Fruit fly (Drosophila melanogaster) whole organism, pupa: ENCODE measurements around the gene CG7341.

Experiments used
- CG10348 ChIP-seq: fragments of 200-800 bp; sonication (Bioruptor generic); IDR thresholded peaks from 2 replicates; pipeline ENCODE4 v1.3.6; 2022; ENCODE audit warnings: missing biosample characterization, missing genetic modification characterization
- CG12605 ChIP-seq: fragments of 200-800 bp; sonication (Bioruptor generic); IDR thresholded peaks from 2 replicates; pipeline ENCODE4 v1.3.6; 2022; ENCODE audit warnings: missing biosample characterization, missing genetic modification characterization
- CG13204 ChIP-seq: fragments of 200-800 bp; sonication (Bioruptor generic); optimal IDR thresholded peaks from 2 replicates; lab custom pipeline; 2018; ENCODE audit warnings: missing biosample characterization, mild to moderate bottlenecking, missing genetic modification characterization, moderate library complexity
- CG14655 ChIP-seq: fragments of 200-800 bp; sonication (Bioruptor generic); optimal IDR thresholded peaks from 3 replicates; lab custom pipeline; 2017; ENCODE audit warnings: mild to moderate bottlenecking, missing biosample characterization, missing genetic modification reagents, missing genetic modification characterization
- CG15710 ChIP-seq: fragments of 200-800 bp; sonication (Bioruptor generic); optimal IDR thresholded peaks from 2 replicates; lab custom pipeline; 2018; ENCODE audit warnings: missing biosample characterization, mild to moderate bottlenecking, missing genetic modification characterization, moderate library complexity
- CG17806 ChIP-seq: fragments of 200-800 bp; sonication (Bioruptor generic); optimal IDR thresholded peaks from 2 replicates; lab custom pipeline; 2018; ENCODE audit warnings: missing biosample characterization, mild to moderate bottlenecking, missing genetic modification characterization, moderate library complexity
- CG32121 ChIP-seq: fragments of 200-800 bp; sonication (Bioruptor generic); IDR thresholded peaks from 2 replicates; pipeline ENCODE4 v1.3.6; 2022; ENCODE audit warnings: missing biosample characterization, missing genetic modification characterization
- CG34367 ChIP-seq: fragments of 200-800 bp; sonication (Bioruptor generic); optimal IDR thresholded peaks from 2 replicates; lab custom pipeline; 2018; ENCODE audit warnings: missing biosample characterization, mild to moderate bottlenecking, missing genetic modification characterization
- CG4496 ChIP-seq: fragments of 200-800 bp; sonication (Bioruptor generic); IDR thresholded peaks from 3 replicates; pipeline ENCODE4 v1.3.6; 2022; ENCODE audit warnings: missing biosample characterization, missing genetic modification characterization
- CG8159 ChIP-seq: fragments of 200-800 bp; sonication (Bioruptor generic); optimal IDR thresholded peaks from 3 replicates; lab custom pipeline; 2018; ENCODE audit warnings: missing biosample characterization, mild to moderate bottlenecking, missing genetic modification characterization, moderate library complexity
- CG8301 ChIP-seq: fragments of 200-800 bp; sonication (Bioruptor generic); optimal IDR thresholded peaks from 2 replicates; lab custom pipeline; 2018; ENCODE audit warnings: missing biosample characterization, mild to moderate bottlenecking, missing genetic modification characterization
- CG9948 ChIP-seq: fragments of 200-800 bp; sonication (Bioruptor generic); optimal IDR thresholded peaks from 2 replicates; lab custom pipeline; 2018; ENCODE audit warnings: missing biosample characterization, mild to moderate bottlenecking, missing genetic modification characterization, moderate library complexity
- D1 ChIP-seq: fragments of 200-800 bp; sonication (Bioruptor generic); optimal IDR thresholded peaks from 2 replicates; lab custom pipeline; 2018; ENCODE audit warnings: missing biosample characterization, mild to moderate bottlenecking, missing genetic modification characterization, moderate library complexity
- EcR ChIP-seq: fragments of 200-800 bp; sonication (Bioruptor generic); optimal IDR thresholded peaks from 3 replicates; lab custom pipeline; 2019; ENCODE audit warnings: missing biosample characterization, missing genetic modification characterization, mild to moderate bottlenecking, moderate library complexity, missing genetic modification reagents
- Ets98B ChIP-seq: fragments of 200-800 bp; sonication (Bioruptor generic); IDR thresholded peaks from 2 replicates; pipeline ENCODE4 v1.3.6; 2022; ENCODE audit warnings: missing biosample characterization, missing genetic modification characterization
- Pif1A ChIP-seq: fragments of 200-800 bp; sonication (Bioruptor generic); optimal IDR thresholded peaks from 3 replicates; lab custom pipeline; 2016; ENCODE audit warnings: missing biosample characterization, missing genetic modification characterization
- Pif1B ChIP-seq: fragments of 200-800 bp; sonication (Bioruptor generic); optimal IDR thresholded peaks from 3 replicates; lab custom pipeline; 2016; ENCODE audit warnings: missing biosample characterization, missing genetic modification characterization
- Snoo ChIP-seq: fragments of 200-800 bp; sonication (Bioruptor generic); optimal IDR thresholded peaks from 3 replicates; lab custom pipeline; 2017; ENCODE audit warnings: missing biosample characterization, mild to moderate bottlenecking, missing genetic modification characterization, inconsistent platforms
- fd96Ca ChIP-seq: fragments of 200-800 bp; sonication (Bioruptor generic); IDR thresholded peaks from 3 replicates; pipeline ENCODE4 v1.3.6; 2022; ENCODE audit warnings: missing biosample characterization, missing genetic modification characterization
- gl ChIP-seq: fragments of 200-800 bp; sonication (Bioruptor generic); optimal IDR thresholded peaks from 2 replicates; lab custom pipeline; 2018; ENCODE audit warnings: missing biosample characterization, mild to moderate bottlenecking, missing genetic modification characterization
- rn ChIP-seq: fragments of 200-800 bp; sonication (Bioruptor generic); IDR thresholded peaks from 2 replicates; pipeline ENCODE4 v1.3.6; 2022; ENCODE audit warnings: missing biosample characterization, missing genetic modification characterization

The CG7341 gene

dm6 chr3L:18088027-18088426 lies 24.7 kb upstream of the CG7341 start:
- TF ChIP-seq CG15710 (tag; lab: Kevin White, UChicago) (no peak), Ets98B (no peak), CG8301 (tag; lab: Kevin White, UChicago) (no peak), CG14655 (no peak), fd96Ca (no peak), CG10348 (no peak), Pif1A (no peak), CG17806 (tag; lab: Kevin White, UChicago) (no peak), CG8159 (tag; lab: Kevin White, UChicago) (peak; percentile 17), EcR (GFP tag; lab: Kevin White, UChicago) (peak; percentile 50), CG9948 (no peak), D1 (tag; lab: Kevin White, UChicago) (peak; percentile 96)

- TF ChIP-seq CG8301 (tag; lab: Kevin White, UChicago) (peak; percentile 10), Snoo (tag; lab: Kevin White, UChicago) (no peak), CG32121 (GFP tag; lab: Robert Waterston, UW) (peak; percentile 24; the same call in 1 of the 2 replicates)
Measured at dm6 chr3L:18093875-18094274, 18.9 kb upstream of the CG7341 start.

- TF ChIP-seq EcR (GFP tag; lab: Kevin White, UChicago): no peak
- no peak for TF ChIP-seq CG10348
- TF ChIP-seq CG14655: peak; percentile 89
- TF ChIP-seq CG9948: peak; percentile 52
- TF ChIP-seq Pif1A: peak; percentile 37
- no peak for TF ChIP-seq CG13204 (GFP tag; lab: Kevin White, UChicago)
- TF ChIP-seq gl (tag; lab: Kevin White, UChicago): no peak
- TF ChIP-seq Ets98B: no peak
- 0 out of 2 replicates have a peak, but pooled peaks have one; percentile 15 for TF ChIP-seq CG32121 (GFP tag; lab: Robert Waterston, UW)
- TF ChIP-seq CG15710 (tag; lab: Kevin White, UChicago): no peak
- no peak for TF ChIP-seq CG4496 (GFP tag; lab: Robert Waterston, UW)
- no peak for TF ChIP-seq CG8159 (tag; lab: Kevin White, UChicago)
- TF ChIP-seq CG8301 (tag; lab: Kevin White, UChicago): peak; percentile 84
- no peak for TF ChIP-seq CG34367 (tag; lab: Kevin White, UChicago)
- TF ChIP-seq fd96Ca: no peak
- no peak for TF ChIP-seq Snoo (tag; lab: Kevin White, UChicago)
- TF ChIP-seq rn (GFP tag; lab: Robert Waterston, UW): no peak
- TF ChIP-seq Pif1B (GFP tag; lab: Kevin White, UChicago): peak; percentile 20
- TF ChIP-seq CG12605 (GFP tag; lab: Robert Waterston, UW): 0 out of 2 replicates have a peak, but pooled peaks have one; percentile 38
- no peak for TF ChIP-seq D1 (tag; lab: Kevin White, UChicago)
- TF ChIP-seq CG17806 (tag; lab: Kevin White, UChicago): peak; percentile 37
Measured at dm6 chr3L:18096726-18097125, 16.0 kb upstream of the CG7341 start.

- TF ChIP-seq CG8159 (tag; lab: Kevin White, UChicago) (no peak), Pif1A (no peak), fd96Ca (no peak; the same call in 2 of the 3 replicates), CG13204 (GFP tag; lab: Kevin White, UChicago) (no peak), rn (GFP tag; lab: Robert Waterston, UW) (no peak), CG34367 (tag; lab: Kevin White, UChicago) (no peak), CG9948 (no peak), CG8301 (tag; lab: Kevin White, UChicago) (no peak), Snoo (tag; lab: Kevin White, UChicago) (peak; percentile 1), CG12605 (GFP tag; lab: Robert Waterston, UW) (0 out of 2 replicates have a peak, but pooled peaks have one; percentile 10), CG14655 (no peak), Ets98B (peak; percentile 31), CG10348 (no peak), D1 (tag; lab: Kevin White, UChicago) (no peak), EcR (GFP tag; lab: Kevin White, UChicago) (no peak), CG15710 (tag; lab: Kevin White, UChicago) (peak; percentile 2), gl (tag; lab: Kevin White, UChicago) (no peak), CG4496 (GFP tag; lab: Robert Waterston, UW) (peak; percentile 59), CG17806 (tag; lab: Kevin White, UChicago) (peak; percentile 1), CG32121 (GFP tag; lab: Robert Waterston, UW) (peak; percentile 19; the same call in 1 of the 2 replicates), Pif1B (GFP tag; lab: Kevin White, UChicago) (no peak)
Measured at dm6 chr3L:18099715-18100114, 13.0 kb upstream of the CG7341 start.

- TF ChIP-seq Snoo (tag; lab: Kevin White, UChicago): no peak
- no peak for TF ChIP-seq rn (GFP tag; lab: Robert Waterston, UW)
- no peak for TF ChIP-seq CG32121 (GFP tag; lab: Robert Waterston, UW)
- no peak for TF ChIP-seq CG4496 (GFP tag; lab: Robert Waterston, UW)
- no peak for TF ChIP-seq CG15710 (tag; lab: Kevin White, UChicago)
- peak; percentile 16 for TF ChIP-seq Pif1B (GFP tag; lab: Kevin White, UChicago)
- peak; percentile 26 for TF ChIP-seq CG14655
- TF ChIP-seq CG10348: no peak
- TF ChIP-seq Ets98B: no peak
- no peak for TF ChIP-seq CG34367 (tag; lab: Kevin White, UChicago)
- TF ChIP-seq CG8159 (tag; lab: Kevin White, UChicago): peak; percentile 14
- no peak for TF ChIP-seq CG17806 (tag; lab: Kevin White, UChicago)
- TF ChIP-seq CG9948: no peak
- no peak for TF ChIP-seq D1 (tag; lab: Kevin White, UChicago)
- TF ChIP-seq fd96Ca: no peak
- TF ChIP-seq CG12605 (GFP tag; lab: Robert Waterston, UW): no peak
- no peak for TF ChIP-seq EcR (GFP tag; lab: Kevin White, UChicago)
- no peak for TF ChIP-seq CG13204 (GFP tag; lab: Kevin White, UChicago)
Measured at dm6 chr3L:18101421-18101996, 11.2 kb upstream of the CG7341 start.
